Worm (Caenorhabditis elegans) whole organism, mixed stage, embryonic: ENCODE measurements around the gene F42H10.2.

Experiments
- M03D4.4 ChIP-seq: sonication (generic microtip); optimal IDR thresholded peaks from 2 replicates; lab custom pipeline; 2017; ENCODE audit warnings: mild to moderate bottlenecking, missing genetic modification characterization, missing compliant biosample characterization
- blmp-1 ChIP-seq: fragments of 150-350 bp; optimal IDR thresholded peaks from 2 replicates; lab custom pipeline; 2014; ENCODE audit warnings: missing biosample characterization, missing genetic modification characterization
- ceh-39 ChIP-seq: fragments of 150-350 bp; optimal IDR thresholded peaks from 2 replicates; lab custom pipeline; 2014; ENCODE audit warnings: missing biosample characterization, missing genetic modification characterization
- ceh-83 ChIP-seq: fragments of 200-800 bp; sonication (Bioruptor generic); optimal IDR thresholded peaks from 2 replicates; lab custom pipeline; 2018; ENCODE audit warnings: mild to moderate bottlenecking, missing genetic modification characterization, missing compliant biosample characterization
- ces-1 ChIP-seq: fragments of 150-350 bp; optimal IDR thresholded peaks from 2 replicates; lab custom pipeline; 2014; ENCODE audit warnings: missing biosample characterization, missing genetic modification reagents, missing genetic modification characterization
- cnd-1 ChIP-seq: fragments of 200-800 bp; sonication (Bioruptor generic); optimal IDR thresholded peaks from 2 replicates; lab custom pipeline; 2018; ENCODE audit warnings: mild to moderate bottlenecking, missing genetic modification characterization, missing compliant biosample characterization
- elt-1 ChIP-seq: sonication (generic microtip); optimal IDR thresholded peaks from 2 replicates; lab custom pipeline; 2017; ENCODE audit warnings: missing genetic modification characterization, mild to moderate bottlenecking, missing compliant biosample characterization, antibody characterized with exemption, moderate library complexity, borderline replicate concordance; ENCODE audit not compliant: insufficient read depth
- elt-3 ChIP-seq: fragments of 150-350 bp; optimal IDR thresholded peaks from 2 replicates; lab custom pipeline; 2014; ENCODE audit warnings: missing biosample characterization, missing genetic modification characterization
- flh-1 ChIP-seq: fragments of 200-800 bp; sonication (Bioruptor generic); optimal IDR thresholded peaks from 2 replicates; lab custom pipeline; 2018; ENCODE audit warnings: mild to moderate bottlenecking, missing genetic modification characterization, moderate library complexity, missing compliant biosample characterization
- ham-2 ChIP-seq: fragments of 200-800 bp; sonication (Bioruptor generic); optimal IDR thresholded peaks from 2 replicates; lab custom pipeline; 2018; ENCODE audit warnings: mild to moderate bottlenecking, missing genetic modification characterization, missing compliant biosample characterization
- hlh-1 ChIP-seq: fragments of 150-350 bp; optimal IDR thresholded peaks from 2 replicates; lab custom pipeline; 2014; ENCODE audit warnings: missing biosample characterization, missing genetic modification reagents, missing genetic modification characterization
- lin-13 ChIP-seq: fragments of 150-350 bp; optimal IDR thresholded peaks from 2 replicates; lab custom pipeline; 2014; ENCODE audit warnings: missing biosample characterization, missing genetic modification characterization
- lin-32 ChIP-seq: fragments of 200-800 bp; sonication (Bioruptor generic); optimal IDR thresholded peaks from 2 replicates; lab custom pipeline; 2018; ENCODE audit warnings: mild to moderate bottlenecking, missing genetic modification characterization, missing compliant biosample characterization
- mab-5 ChIP-seq: fragments of 150-350 bp; optimal IDR thresholded peaks from 2 replicates; lab custom pipeline; 2014; ENCODE audit warnings: missing biosample characterization, missing genetic modification characterization
- mep-1 ChIP-seq: fragments of 150-350 bp; optimal IDR thresholded peaks from 2 replicates; lab custom pipeline; 2017; ENCODE audit warnings: missing biosample characterization, missing genetic modification reagents, missing genetic modification characterization, inconsistent platforms
- mls-2 ChIP-seq: sonication (generic microtip); optimal IDR thresholded peaks from 2 replicates; lab custom pipeline; 2016; ENCODE audit warnings: mild to moderate bottlenecking, missing genetic modification characterization, moderate library complexity, missing compliant biosample characterization
- nhr-12 ChIP-seq: fragments of 150-350 bp; optimal IDR thresholded peaks from 2 replicates; lab custom pipeline; 2014; ENCODE audit warnings: missing biosample characterization, missing genetic modification characterization
- nhr-2 ChIP-seq: fragments of 150-350 bp; optimal IDR thresholded peaks from 2 replicates; lab custom pipeline; 2014; ENCODE audit warnings: missing biosample characterization, missing genetic modification characterization
- nhr-237 ChIP-seq: fragments of 150-350 bp; optimal IDR thresholded peaks from 2 replicates; lab custom pipeline; 2014; ENCODE audit warnings: missing biosample characterization, missing genetic modification characterization
- nhr-28 ChIP-seq: fragments of 150-350 bp; optimal IDR thresholded peaks from 2 replicates; lab custom pipeline; 2014; ENCODE audit warnings: missing biosample characterization, missing genetic modification characterization
- snpc-4 ChIP-seq: fragments of 150-350 bp; optimal IDR thresholded peaks from 2 replicates; lab custom pipeline; 2014; ENCODE audit warnings: missing biosample characterization, missing genetic modification characterization
- sptf-1 ChIP-seq: sonication (generic microtip); optimal IDR thresholded peaks from 2 replicates; lab custom pipeline; 2017; ENCODE audit warnings: mild to moderate bottlenecking, missing genetic modification characterization, moderate library complexity, missing compliant biosample characterization
- unc-120 ChIP-seq: sonication (generic microtip); optimal IDR thresholded peaks from 2 replicates; lab custom pipeline; 2017; ENCODE audit warnings: missing genetic modification characterization, missing compliant biosample characterization; ENCODE audit not compliant: poor library complexity, severe bottlenecking
- unc-62 ChIP-seq: fragments of 150-350 bp; optimal IDR thresholded peaks from 2 replicates; lab custom pipeline; 2014; ENCODE audit warnings: missing biosample characterization, missing genetic modification reagents, missing genetic modification characterization
- zip-8 ChIP-seq: fragments of 150-350 bp; optimal IDR thresholded peaks from 2 replicates; lab custom pipeline; 2014; ENCODE audit warnings: missing biosample characterization, missing genetic modification characterization
- ztf-11 ChIP-seq: fragments of 150-350 bp; optimal IDR thresholded peaks from 2 replicates; lab custom pipeline; 2014; ENCODE audit warnings: missing biosample characterization, missing genetic modification characterization

Gene F42H10.2

ce11 chrIII:8504176-8504763 is 13.8 kb downstream of the F42H10.2 start:
- TF ChIP-seq elt-3 (tag; lab: Kevin White, UChicago) (no peak), ham-2 (GFP tag; lab: Kevin White, UChicago) (peak; percentile 68), nhr-2 (tag; lab: Kevin White, UChicago) (peak; percentile 68), ceh-39 (tag; lab: Kevin White, UChicago) (no peak), nhr-12 (tag; lab: Kevin White, UChicago) (no peak)
- TF ChIP-seq, all 35 proteins: peak for 2

ce11 chrIII:8506348-8506747 is 15.9 kb downstream of the F42H10.2 start:
- TF ChIP-seq lin-32 (GFP tag; lab: Kevin White, UChicago) (peak; percentile 72), nhr-2 (tag; lab: Kevin White, UChicago) (peak; percentile 68), snpc-4 (tag; lab: Kevin White, UChicago) (no peak)

ce11 chrIII:8509218-8509617 is 18.8 kb downstream of the F42H10.2 start:
- TF ChIP-seq blmp-1 (tag; lab: Kevin White, UChicago) (no peak), M03D4.4 (tag; lab: Kevin White, UChicago) (no peak), lin-13 (no peak)

- TF ChIP-seq lin-13 (no peak), flh-1 (GFP tag; lab: Kevin White, UChicago) (no peak), mab-5 (tag; lab: Kevin White, UChicago) (no peak), ces-1 (GFP tag; lab: Kevin White, UChicago) (peak; percentile 95), mls-2 (tag; lab: Kevin White, UChicago) (peak; percentile 36)
These were observed 19.4 kb downstream of the F42H10.2 start for ce11 chrIII:8509644-8510393.

- TF ChIP-seq lin-32 (GFP tag; lab: Kevin White, UChicago) (no peak), M03D4.4 (tag; lab: Kevin White, UChicago) (no peak), nhr-28 (tag; lab: Kevin White, UChicago) (no peak), ces-1 (GFP tag; lab: Kevin White, UChicago) (peak; percentile 82), hlh-1 (no peak), unc-62 (GFP tag; lab: Kevin White, UChicago) (no peak), sptf-1 (tag; lab: Kevin White, UChicago) (no peak)
These were observed 21.3 kb downstream of the F42H10.2 start for ce11 chrIII:8511711-8512110.

- TF ChIP-seq lin-13: peak; percentile 4
- peak; percentile 4 for TF ChIP-seq mls-2 (tag; lab: Kevin White, UChicago)
- TF ChIP-seq elt-1: no peak
These were observed 22.0 kb downstream of the F42H10.2 start for ce11 chrIII:8512279-8512942.

ce11 chrIII:8518990-8519389 is 28.6 kb downstream of the F42H10.2 start:
- TF ChIP-seq lin-32 (GFP tag; lab: Kevin White, UChicago) (no peak), ceh-39 (tag; lab: Kevin White, UChicago) (no peak), lin-13 (no peak), ces-1 (GFP tag; lab: Kevin White, UChicago) (peak; percentile 19)

ce11 chrIII:8519886-8520285 is 29.5 kb downstream of the F42H10.2 start, which contains the start of gene ZC21.8:
Gene ZC21.8 (minus strand): TSS chrIII:8519986.
- TF ChIP-seq unc-62 (GFP tag; lab: Kevin White, UChicago): no peak
- TF ChIP-seq ham-2 (GFP tag; lab: Kevin White, UChicago): no peak
- TF ChIP-seq nhr-237 (tag; lab: Kevin White, UChicago): no peak
- TF ChIP-seq nhr-12 (tag; lab: Kevin White, UChicago): no peak
- no peak for TF ChIP-seq ceh-83 (GFP tag; lab: Kevin White, UChicago)
- no peak for TF ChIP-seq zip-8 (tag; lab: Kevin White, UChicago)
- no peak for TF ChIP-seq elt-3 (tag; lab: Kevin White, UChicago)
- no peak for TF ChIP-seq unc-120 (tag; lab: Kevin White, UChicago)
- TF ChIP-seq cnd-1: no peak
- TF ChIP-seq flh-1 (GFP tag; lab: Kevin White, UChicago): no peak
- no peak for TF ChIP-seq ztf-11
- no peak for TF ChIP-seq hlh-1
- no peak for TF ChIP-seq M03D4.4 (tag; lab: Kevin White, UChicago)
- no peak for TF ChIP-seq mep-1 (tag; lab: Kevin White, UChicago)
- TF ChIP-seq nhr-2 (tag; lab: Kevin White, UChicago): no peak
- TF ChIP-seq mls-2 (tag; lab: Kevin White, UChicago): no peak
- no peak for TF ChIP-seq elt-1
- no peak for TF ChIP-seq nhr-28 (tag; lab: Kevin White, UChicago)
